Worm (Caenorhabditis elegans) whole organism, early embryonic: ENCODE measurements around the gene enri-1.

ENCODE experiments used
- F13C5.2 ChIP-seq: sonication (generic microtip); optimal IDR thresholded peaks from 2 replicates; lab custom pipeline; 2017; ENCODE audit warnings: mild to moderate bottlenecking, missing genetic modification characterization, inconsistent platforms, missing compliant biosample characterization
- ama-1 ChIP-seq: fragments of 150-350 bp; optimal IDR thresholded peaks from 2 replicates; lab custom pipeline; 2014
- ceh-36 ChIP-seq: sonication (generic microtip); optimal IDR thresholded peaks from 2 replicates; lab custom pipeline; 2016; ENCODE audit warnings: missing genetic modification characterization, inconsistent platforms, missing compliant biosample characterization
- ets-7 ChIP-seq: sonication (generic microtip); optimal IDR thresholded peaks from 2 replicates; lab custom pipeline; 2016; ENCODE audit warnings: missing genotype, missing genetic modification characterization, missing compliant biosample characterization
- flt-1 ChIP-seq: fragments of 200-800 bp; sonication (Bioruptor generic); IDR thresholded peaks from 2 replicates; pipeline ENCODE4 v1.3.6; 2022; ENCODE audit warnings: missing genetic modification characterization, missing compliant biosample characterization
- hmbx-1 ChIP-seq: sonication (generic microtip); optimal IDR thresholded peaks from 2 replicates; lab custom pipeline; 2016; ENCODE audit warnings: mild to moderate bottlenecking, missing genetic modification characterization, missing compliant biosample characterization
- hmg-4 ChIP-seq: fragments of 200-800 bp; sonication (Bioruptor generic); optimal IDR thresholded peaks from 2 replicates; lab custom pipeline; 2018; ENCODE audit warnings: mild to moderate bottlenecking, missing genetic modification characterization, missing compliant biosample characterization
- hnd-1 ChIP-seq: sonication (generic microtip); optimal IDR thresholded peaks from 2 replicates; lab custom pipeline; 2016; ENCODE audit warnings: missing genetic modification characterization, missing compliant biosample characterization
- pes-1 ChIP-seq: fragments of 200-800 bp; sonication (Bioruptor generic); IDR thresholded peaks from 2 replicates; pipeline ENCODE4 v1.3.6; 2022; ENCODE audit warnings: missing genetic modification reagents, missing genetic modification characterization, missing compliant biosample characterization
- scrt-1 ChIP-seq: fragments of 200-800 bp; sonication (Bioruptor generic); IDR thresholded peaks from 2 replicates; pipeline ENCODE4 v1.3.6; 2022; ENCODE audit warnings: missing genetic modification characterization, missing compliant biosample characterization
- sea-1 ChIP-seq: fragments of 200-800 bp; sonication (Bioruptor generic); conservative IDR thresholded peaks from 2 replicates; pipeline ENCODE4 v1.3.6; 2022; ENCODE audit warnings: missing genetic modification characterization, missing compliant biosample characterization
- tbx-11 ChIP-seq: fragments of 200-800 bp; sonication (Bioruptor generic); IDR thresholded peaks from 2 replicates; pipeline ENCODE4 v1.3.6; 2022; ENCODE audit warnings: missing genetic modification characterization, missing compliant biosample characterization
- tbx-37 ChIP-seq: fragments of 200-800 bp; sonication (Bioruptor generic); conservative IDR thresholded peaks from 2 replicates; pipeline ENCODE4 v1.3.6; 2022; ENCODE audit warnings: missing genetic modification reagents, missing genetic modification characterization, missing compliant biosample characterization

DNA sequence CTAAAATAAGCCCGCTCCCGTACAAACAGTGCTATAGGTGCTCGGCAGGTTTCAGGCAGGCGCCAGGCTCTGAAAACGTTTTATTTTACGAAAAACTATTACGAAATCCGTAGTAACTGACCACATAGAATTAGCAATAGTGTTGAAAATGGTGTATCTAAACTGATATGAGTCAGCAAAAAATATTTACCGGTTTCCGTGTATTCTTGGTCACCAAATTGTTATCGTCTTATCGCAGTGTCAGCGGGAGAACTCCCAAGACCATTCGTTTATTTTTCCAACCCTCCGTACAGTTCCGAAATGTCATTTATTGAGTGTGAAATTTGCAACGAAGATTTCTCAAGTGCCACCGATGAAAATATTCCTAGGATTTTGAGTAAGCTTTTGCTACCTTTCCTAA lies 9.2 kb downstream of the enri-1 start, which contains the start of gene F43C11.8:
- TF ChIP-seq flt-1 (no peak), ama-1 (lab: Kevin White, UChicago) (no peak), hmg-4 (GFP tag; lab: Kevin White, UChicago) (no peak), hnd-1 (tag; lab: Kevin White, UChicago) (no peak), F13C5.2 (tag; lab: Kevin White, UChicago) (no peak), tbx-11 (GFP tag; lab: Robert Waterston, UW) (no peak), ceh-36 (no peak), pes-1 (GFP tag; lab: Robert Waterston, UW) (no peak), tbx-37 (GFP tag; lab: Robert Waterston, UW) (no peak), hmbx-1 (no peak), sea-1 (GFP tag; lab: Robert Waterston, UW) (no peak), ets-7 (tag; lab: Kevin White, UChicago) (no peak), scrt-1 (GFP tag; lab: Robert Waterston, UW) (no peak)
